Fruit fly (Drosophila melanogaster) whole organism, pupa: ENCODE data around the gene CG15547.

Source experiments
- CG9948 ChIP-seq: fragments of 200-800 bp; sonication (Bioruptor generic); optimal IDR thresholded peaks from 2 replicates; lab custom pipeline; 2018; ENCODE audit warnings: missing biosample characterization, mild to moderate bottlenecking, missing genetic modification characterization, moderate library complexity
- rn ChIP-seq: fragments of 200-800 bp; sonication (Bioruptor generic); IDR thresholded peaks from 2 replicates; pipeline ENCODE4 v1.3.6; 2022; ENCODE audit warnings: missing biosample characterization, missing genetic modification characterization

DNA sequence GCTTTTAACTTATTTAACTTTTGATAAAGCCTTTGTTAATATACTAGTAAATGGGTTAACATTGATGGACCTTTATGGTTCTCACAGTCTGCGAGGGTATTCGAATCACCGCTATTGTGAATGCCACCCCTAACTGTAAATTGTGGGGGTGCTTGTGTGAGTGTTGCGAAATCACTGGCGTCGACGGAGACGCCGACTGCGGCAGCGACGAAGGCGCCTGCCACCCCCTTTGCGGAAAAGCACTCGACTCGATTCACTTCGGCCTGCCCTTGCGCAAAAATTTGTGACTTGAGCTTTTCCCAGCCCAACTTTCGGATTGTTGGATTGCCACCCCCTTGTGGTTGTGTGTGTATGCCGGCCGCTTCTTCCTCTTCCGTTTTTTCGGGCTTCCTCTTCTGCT, 3.3 kb downstream of the CG15547 start:
- TF ChIP-seq rn (GFP tag; lab: Robert Waterston, UW) = no peak
- no peak for TF ChIP-seq CG9948 (tag; lab: Kevin White, UChicago)
